Fruit fly (Drosophila melanogaster) whole organism, pupa: Measurements from ENCODE around the gene CG6271.

Experiments
- CG17806 ChIP-seq: fragments of 200-800 bp; sonication (Bioruptor generic); optimal IDR thresholded peaks from 2 replicates; lab custom pipeline; 2018; ENCODE audit warnings: missing biosample characterization, mild to moderate bottlenecking, missing genetic modification characterization, moderate library complexity
- CG32121 ChIP-seq: fragments of 200-800 bp; sonication (Bioruptor generic); IDR thresholded peaks from 2 replicates; pipeline ENCODE4 v1.3.6; 2022; ENCODE audit warnings: missing biosample characterization, missing genetic modification characterization
- CG9948 ChIP-seq: fragments of 200-800 bp; sonication (Bioruptor generic); optimal IDR thresholded peaks from 2 replicates; lab custom pipeline; 2018; ENCODE audit warnings: missing biosample characterization, mild to moderate bottlenecking, missing genetic modification characterization, moderate library complexity
- D1 ChIP-seq: fragments of 200-800 bp; sonication (Bioruptor generic); optimal IDR thresholded peaks from 2 replicates; lab custom pipeline; 2018; ENCODE audit warnings: missing biosample characterization, mild to moderate bottlenecking, missing genetic modification characterization, moderate library complexity
- EcR ChIP-seq: fragments of 200-800 bp; sonication (Bioruptor generic); optimal IDR thresholded peaks from 3 replicates; lab custom pipeline; 2019; ENCODE audit warnings: missing biosample characterization, missing genetic modification characterization, mild to moderate bottlenecking, moderate library complexity, missing genetic modification reagents
- Ets98B ChIP-seq: fragments of 200-800 bp; sonication (Bioruptor generic); IDR thresholded peaks from 2 replicates; pipeline ENCODE4 v1.3.6; 2022; ENCODE audit warnings: missing biosample characterization, missing genetic modification characterization
- Pif1B ChIP-seq: fragments of 200-800 bp; sonication (Bioruptor generic); optimal IDR thresholded peaks from 3 replicates; lab custom pipeline; 2016; ENCODE audit warnings: missing biosample characterization, missing genetic modification characterization
- Snoo ChIP-seq: fragments of 200-800 bp; sonication (Bioruptor generic); optimal IDR thresholded peaks from 3 replicates; lab custom pipeline; 2017; ENCODE audit warnings: missing biosample characterization, mild to moderate bottlenecking, missing genetic modification characterization, inconsistent platforms
- gl ChIP-seq: fragments of 200-800 bp; sonication (Bioruptor generic); optimal IDR thresholded peaks from 2 replicates; lab custom pipeline; 2018; ENCODE audit warnings: missing biosample characterization, mild to moderate bottlenecking, missing genetic modification characterization
- rn ChIP-seq: fragments of 200-800 bp; sonication (Bioruptor generic); IDR thresholded peaks from 2 replicates; pipeline ENCODE4 v1.3.6; 2022; ENCODE audit warnings: missing biosample characterization, missing genetic modification characterization

dm6 chr3R:27067362-27067761 is 41.5 kb upstream of the CG6271 start:
- no peak for TF ChIP-seq Snoo
- TF ChIP-seq Pif1B: no peak
- no peak for TF ChIP-seq rn (GFP tag; lab: Robert Waterston, UW)
- no peak for TF ChIP-seq gl (tag; lab: Kevin White, UChicago)
- TF ChIP-seq D1 (tag; lab: Kevin White, UChicago): no peak
- no peak for TF ChIP-seq EcR (GFP tag; lab: Kevin White, UChicago)
- no peak for TF ChIP-seq CG17806 (tag; lab: Kevin White, UChicago)
- no peak for TF ChIP-seq Ets98B (GFP tag; lab: Robert Waterston, UW)
- no peak for TF ChIP-seq CG32121 (GFP tag; lab: Robert Waterston, UW)
- TF ChIP-seq CG9948 (tag; lab: Kevin White, UChicago): no peak
